Fruit fly (Drosophila melanogaster): ENCODE results near the gene CG12320.

Gene CG12320

dm6 chr3R:18220211-18220749, 32.3 kb downstream of the CG12320 start, which contains the start of the genes CG7988 and CG7183 (continued):
- peak; percentile 97 for TF ChIP-seq CG7556 (GFP tag; optimal IDR thresholded peaks at IDR 0.05)
- TF ChIP-seq maf-S (GFP tag; optimal IDR thresholded peaks at IDR 0.05), result peak; percentile 94
- peak; percentile 93 for TF ChIP-seq CHES-1-like (GFP tag; optimal IDR thresholded peaks at IDR 0.05)
- TF ChIP-seq z (GFP tag; IDR thresholded peaks at IDR 0.05), result peak; percentile 74; the same call in 1 of the 3 replicates
- peak; percentile 96 for TF ChIP-seq mam (GFP tag; optimal IDR thresholded peaks at IDR 0.05)
- peak; percentile 99 for TF ChIP-seq dmrt11E (tag; optimal IDR thresholded peaks at IDR 0.05)
- TF ChIP-seq E2f2 (GFP tag; IDR thresholded peaks at IDR 0.05), result peak; percentile 83
- TF ChIP-seq MTF-1 (GFP tag; optimal IDR thresholded peaks at IDR 0.05; ENCODE audit: borderline replicate concordance), result peak; percentile 84
- peak; percentile 79 for TF ChIP-seq D19B (GFP tag; optimal IDR thresholded peaks at IDR 0.05)
- TF ChIP-seq fd96Cb (tag; optimal IDR thresholded peaks at IDR 0.05), result peak; percentile 98
- TF ChIP-seq CG11560 (tag; IDR thresholded peaks at IDR 0.05), result peak; percentile 90
- TF ChIP-seq CG8765 (GFP tag; IDR thresholded peaks at IDR 0.05), result peak; percentile 95
- peak; percentile 99 for TF ChIP-seq Hr3 (GFP tag; optimal IDR thresholded peaks at IDR 0.05)
- peak; percentile 96 for TF ChIP-seq Atf-2 (GFP tag; optimal IDR thresholded peaks at IDR 0.05)
- no peak for TF ChIP-seq Lpt (GFP tag; optimal IDR thresholded peaks at IDR 0.05)
- TF ChIP-seq kni (GFP tag; optimal IDR thresholded peaks at IDR 0.05), result peak; percentile 50
- TF ChIP-seq Dfd (GFP tag; optimal IDR thresholded peaks at IDR 0.05), result no peak
- TF ChIP-seq CG11456 (GFP tag; IDR thresholded peaks at IDR 0.05), result peak; percentile 97
- peak; percentile 91 for TF ChIP-seq jing (GFP tag; optimal IDR thresholded peaks at IDR 0.05)
- TF ChIP-seq BtbVII (GFP tag; optimal IDR thresholded peaks at IDR 0.05), result peak; percentile 87
- peak; percentile 60 for TF ChIP-seq CTCF (GFP tag; optimal IDR thresholded peaks at IDR 0.05)
- peak; percentile 91 for TF ChIP-seq lbe (GFP tag; optimal IDR thresholded peaks at IDR 0.05)
- TF ChIP-seq CG9609 (GFP tag; optimal IDR thresholded peaks at IDR 0.05), result peak; percentile 92
- peak; percentile 99 for TF ChIP-seq CG18262 (tag; optimal IDR thresholded peaks at IDR 0.05)
- TF ChIP-seq Eip74EF (GFP tag; optimal IDR thresholded peaks at IDR 0.05), result peak in 1 of 2 experiments; percentile 97
- TF ChIP-seq stwl (tag; optimal IDR thresholded peaks at IDR 0.05), result peak; percentile 86
- peak; percentile 56 for TF ChIP-seq gfzf (GFP tag; optimal IDR thresholded peaks at IDR 0.05)
- TF ChIP-seq CG1233 (GFP tag; optimal IDR thresholded peaks at IDR 0.05), result peak; percentile 96
- peak; percentile 98 for TF ChIP-seq CG6272 (GFP tag; IDR thresholded peaks at IDR 0.05)
- TF ChIP-seq CG8924 (tag; optimal IDR thresholded peaks at IDR 0.05), result peak; percentile 98
- TF ChIP-seq CG7963 (GFP tag; IDR thresholded peaks at IDR 0.05; ENCODE audit: partially characterized antibody), result no peak
- TF ChIP-seq cad (GFP tag; optimal IDR thresholded peaks at IDR 0.05), result no peak
- peak; percentile 92 for TF ChIP-seq Poxn (GFP tag; IDR thresholded peaks at IDR 0.05)
- TF ChIP-seq tin (GFP tag; optimal IDR thresholded peaks at IDR 0.05), result peak; percentile 97
- peak; percentile 95 for TF ChIP-seq jigr1 (GFP tag; IDR thresholded peaks at IDR 0.05)
- TF ChIP-seq ranshi (GFP tag; IDR thresholded peaks at IDR 0.05), result peak; percentile 99
- TF ChIP-seq odd (GFP tag; optimal IDR thresholded peaks at IDR 0.05), result no peak
- TF ChIP-seq CG17361 (GFP tag; IDR thresholded peaks at IDR 0.05), result peak; percentile 99
- no peak for TF ChIP-seq CG1832 (GFP tag; optimal IDR thresholded peaks at IDR 0.05)
- TF ChIP-seq CG3838 (GFP tag; optimal IDR thresholded peaks at IDR 0.05), result peak; percentile 94
- TF ChIP-seq CG2678 (tag; optimal IDR thresholded peaks at IDR 0.05), result peak; percentile 98
- TF ChIP-seq caup (GFP tag; optimal IDR thresholded peaks at IDR 0.05; ENCODE audit: severe bottlenecking), result peak; percentile 93
- TF ChIP-seq grn (GFP tag; optimal IDR thresholded peaks at IDR 0.05), result no peak
- TF ChIP-seq HHEX (GFP tag; optimal IDR thresholded peaks at IDR 0.05), result peak; percentile 92
- TF ChIP-seq Usf (GFP tag; optimal IDR thresholded peaks at IDR 0.05), result peak; percentile 94
- TF ChIP-seq CG6175 (GFP tag; IDR thresholded peaks at IDR 0.05), result peak; percentile 93
- peak; percentile 94 for TF ChIP-seq CG3065 (GFP tag; optimal IDR thresholded peaks at IDR 0.05)
- TF ChIP-seq h (optimal IDR thresholded peaks at IDR 0.05), result no peak
- peak; percentile 98 for TF ChIP-seq bab2 (GFP tag; optimal IDR thresholded peaks at IDR 0.05)
- peak; percentile 98 for TF ChIP-seq croc (GFP tag; conservative IDR thresholded peaks at IDR 0.05)
- no peak for TF ChIP-seq prd (optimal IDR thresholded peaks at IDR 0.05)
- peak; percentile 99 for TF ChIP-seq prd (GFP tag; IDR thresholded peaks at IDR 0.05)

Data from whole organism, embryonic.